Worm (Caenorhabditis elegans) whole organism, early embryonic: ENCODE data around the gene F19C7.8.

Experiments used
- B0310.2 ChIP-seq: sonication (generic microtip); optimal IDR thresholded peaks from 2 replicates; lab custom pipeline; 2016; ENCODE audit warnings: mild to moderate bottlenecking, missing genetic modification characterization, missing compliant biosample characterization
- F13C5.2 ChIP-seq: sonication (generic microtip); optimal IDR thresholded peaks from 2 replicates; lab custom pipeline; 2017; ENCODE audit warnings: mild to moderate bottlenecking, missing genetic modification characterization, inconsistent platforms, missing compliant biosample characterization
- aly-1 ChIP-seq: sonication (generic microtip); optimal IDR thresholded peaks from 2 replicates; lab custom pipeline; 2016; ENCODE audit warnings: missing genetic modification characterization, missing compliant biosample characterization
- ama-1 ChIP-seq: fragments of 150-350 bp; optimal IDR thresholded peaks from 2 replicates; lab custom pipeline; 2014
- ceh-13 ChIP-seq: fragments of 200-800 bp; sonication (Bioruptor generic); optimal IDR thresholded peaks from 2 replicates; lab custom pipeline; 2018; ENCODE audit warnings: mild to moderate bottlenecking, missing genetic modification characterization, missing compliant biosample characterization
- ceh-36 ChIP-seq: sonication (generic microtip); optimal IDR thresholded peaks from 2 replicates; lab custom pipeline; 2016; ENCODE audit warnings: missing genetic modification characterization, inconsistent platforms, missing compliant biosample characterization
- ets-7 ChIP-seq: sonication (generic microtip); optimal IDR thresholded peaks from 2 replicates; lab custom pipeline; 2016; ENCODE audit warnings: missing genotype, missing genetic modification characterization, missing compliant biosample characterization
- flt-1 ChIP-seq: fragments of 200-800 bp; sonication (Bioruptor generic); IDR thresholded peaks from 2 replicates; pipeline ENCODE4 v1.3.6; 2022; ENCODE audit warnings: missing genetic modification characterization, missing compliant biosample characterization
- hmbx-1 ChIP-seq: sonication (generic microtip); optimal IDR thresholded peaks from 2 replicates; lab custom pipeline; 2016; ENCODE audit warnings: mild to moderate bottlenecking, missing genetic modification characterization, missing compliant biosample characterization
- hmg-4 ChIP-seq: fragments of 200-800 bp; sonication (Bioruptor generic); optimal IDR thresholded peaks from 2 replicates; lab custom pipeline; 2018; ENCODE audit warnings: mild to moderate bottlenecking, missing genetic modification characterization, missing compliant biosample characterization
- hnd-1 ChIP-seq: sonication (generic microtip); optimal IDR thresholded peaks from 2 replicates; lab custom pipeline; 2016; ENCODE audit warnings: missing genetic modification characterization, missing compliant biosample characterization
- pes-1 ChIP-seq: fragments of 200-800 bp; sonication (Bioruptor generic); IDR thresholded peaks from 2 replicates; pipeline ENCODE4 v1.3.6; 2022; ENCODE audit warnings: missing genetic modification reagents, missing genetic modification characterization, missing compliant biosample characterization
- scrt-1 ChIP-seq: fragments of 200-800 bp; sonication (Bioruptor generic); IDR thresholded peaks from 2 replicates; pipeline ENCODE4 v1.3.6; 2022; ENCODE audit warnings: missing genetic modification characterization, missing compliant biosample characterization
- sea-1 ChIP-seq: fragments of 200-800 bp; sonication (Bioruptor generic); conservative IDR thresholded peaks from 2 replicates; pipeline ENCODE4 v1.3.6; 2022; ENCODE audit warnings: missing genetic modification characterization, missing compliant biosample characterization
- tbx-11 ChIP-seq: fragments of 200-800 bp; sonication (Bioruptor generic); IDR thresholded peaks from 2 replicates; pipeline ENCODE4 v1.3.6; 2022; ENCODE audit warnings: missing genetic modification characterization, missing compliant biosample characterization
- tbx-37 ChIP-seq: fragments of 200-800 bp; sonication (Bioruptor generic); conservative IDR thresholded peaks from 2 replicates; pipeline ENCODE4 v1.3.6; 2022; ENCODE audit warnings: missing genetic modification reagents, missing genetic modification characterization, missing compliant biosample characterization
- tra-4 ChIP-seq: sonication (generic microtip); optimal IDR thresholded peaks from 2 replicates; lab custom pipeline; 2017; ENCODE audit warnings: missing genetic modification characterization, missing compliant biosample characterization

F19C7.8 gene

ce11 chrIV:4602565-4602964 is 35.3 kb downstream of the F19C7.8 start, which contains the start of gene F19C7.4:
F19C7.4 (plus strand) TSS chrIV:4602865.
- TF ChIP-seq ceh-13 (GFP tag; lab: Kevin White, UChicago) (no peak), ceh-36 (tag; lab: Kevin White, UChicago) (no peak), B0310.2 (tag; lab: Kevin White, UChicago) (no peak), ets-7 (tag; lab: Kevin White, UChicago) (no peak), hmg-4 (GFP tag; lab: Kevin White, UChicago) (no peak), flt-1 (GFP tag; lab: Robert Waterston, UW) (no peak), hmbx-1 (no peak), tbx-11 (GFP tag; lab: Robert Waterston, UW) (no peak), pes-1 (GFP tag; lab: Robert Waterston, UW) (no peak), aly-1 (tag; lab: Kevin White, UChicago) (no peak), ama-1 (lab: Kevin White, UChicago) (no peak), tra-4 (no peak), sea-1 (GFP tag; lab: Robert Waterston, UW) (no peak), scrt-1 (GFP tag; lab: Robert Waterston, UW) (no peak), tbx-37 (no peak), F13C5.2 (tag; lab: Kevin White, UChicago) (no peak), hnd-1 (no peak)

ce11 chrIV:4599352-4600004 is 38.4 kb downstream of the F19C7.8 start, which contains the start of gene F19C7.2:
F19C7.2 (plus strand) TSS chrIV:4599954.
- TF ChIP-seq ceh-13 (GFP tag; lab: Kevin White, UChicago) (no peak), sea-1 (GFP tag; lab: Robert Waterston, UW) (no peak), ceh-36 (tag; lab: Kevin White, UChicago) (no peak), scrt-1 (GFP tag; lab: Robert Waterston, UW) (no peak), flt-1 (GFP tag; lab: Robert Waterston, UW) (no peak), tbx-37 (no peak), aly-1 (tag; lab: Kevin White, UChicago) (no peak), hmbx-1 (no peak)

- no peak for TF ChIP-seq ets-7 (tag; lab: Kevin White, UChicago)
- TF ChIP-seq aly-1 (tag; lab: Kevin White, UChicago), result no peak
- TF ChIP-seq sea-1 (GFP tag; lab: Robert Waterston, UW), result no peak
- TF ChIP-seq ceh-13 (GFP tag; lab: Kevin White, UChicago), result no peak
- TF ChIP-seq tra-4, result no peak
- no peak for TF ChIP-seq hmbx-1
- no peak for TF ChIP-seq ama-1 (lab: Kevin White, UChicago)
- TF ChIP-seq hmg-4 (GFP tag; lab: Kevin White, UChicago), result no peak
- TF ChIP-seq scrt-1 (GFP tag; lab: Robert Waterston, UW), result no peak
- TF ChIP-seq pes-1 (GFP tag; lab: Robert Waterston, UW), result no peak
- TF ChIP-seq B0310.2 (tag; lab: Kevin White, UChicago), result no peak
- TF ChIP-seq flt-1 (GFP tag; lab: Robert Waterston, UW), result no peak
- no peak for TF ChIP-seq F13C5.2 (tag; lab: Kevin White, UChicago)
- no peak for TF ChIP-seq tbx-37
- TF ChIP-seq hnd-1, result no peak
- TF ChIP-seq tbx-11 (GFP tag; lab: Robert Waterston, UW), result no peak
- TF ChIP-seq ceh-36 (tag; lab: Kevin White, UChicago), result no peak
These were observed 41.1 kb downstream of the F19C7.8 start, which contains the start of gene F19C7.3 for ce11 chrIV:4596824-4597223. F19C7.3 (plus strand) TSS chrIV:4597124.

- TF ChIP-seq aly-1 (tag; lab: Kevin White, UChicago), result no peak
- TF ChIP-seq hmg-4 (GFP tag; lab: Kevin White, UChicago), result peak; percentile 72
These were observed 49.5 kb downstream of the F19C7.8 start for ce11 chrIV:4588408-4588807.

- no peak for TF ChIP-seq hnd-1
- TF ChIP-seq ets-7 (tag; lab: Kevin White, UChicago), result no peak
- TF ChIP-seq sea-1 (GFP tag; lab: Robert Waterston, UW), result no peak
- TF ChIP-seq scrt-1 (GFP tag; lab: Robert Waterston, UW), result no peak
- no peak for TF ChIP-seq tra-4
- no peak for TF ChIP-seq F13C5.2 (tag; lab: Kevin White, UChicago)
- no peak for TF ChIP-seq ceh-36 (tag; lab: Kevin White, UChicago)
- no peak for TF ChIP-seq hmbx-1
- TF ChIP-seq B0310.2 (tag; lab: Kevin White, UChicago), result no peak
- no peak for TF ChIP-seq aly-1 (tag; lab: Kevin White, UChicago)
- no peak for TF ChIP-seq ama-1 (lab: Kevin White, UChicago)
- no peak for TF ChIP-seq ceh-13 (GFP tag; lab: Kevin White, UChicago)
- no peak for TF ChIP-seq pes-1 (GFP tag; lab: Robert Waterston, UW)
- no peak for TF ChIP-seq tbx-37
- TF ChIP-seq hmg-4 (GFP tag; lab: Kevin White, UChicago), result no peak
- TF ChIP-seq tbx-11 (GFP tag; lab: Robert Waterston, UW), result no peak
- no peak for TF ChIP-seq flt-1 (GFP tag; lab: Robert Waterston, UW)
These were observed 50.4 kb downstream of the F19C7.8 start for ce11 chrIV:4587532-4587931.

- TF ChIP-seq sea-1 (GFP tag; lab: Robert Waterston, UW) (no peak), flt-1 (GFP tag; lab: Robert Waterston, UW) (no peak), tbx-37 (no peak), B0310.2 (tag; lab: Kevin White, UChicago) (no peak), F13C5.2 (tag; lab: Kevin White, UChicago) (no peak), aly-1 (tag; lab: Kevin White, UChicago) (no peak), ets-7 (tag; lab: Kevin White, UChicago) (no peak), tbx-11 (GFP tag; lab: Robert Waterston, UW) (no peak), ama-1 (lab: Kevin White, UChicago) (no peak), ceh-13 (GFP tag; lab: Kevin White, UChicago) (no peak), hmg-4 (GFP tag; lab: Kevin White, UChicago) (no peak)
These were observed 51.9 kb downstream of the F19C7.8 start for ce11 chrIV:4585991-4586390.

- TF ChIP-seq ceh-36 (tag; lab: Kevin White, UChicago) (no peak), aly-1 (tag; lab: Kevin White, UChicago) (no peak), tbx-11 (GFP tag; lab: Robert Waterston, UW) (no peak), tbx-37 (no peak), flt-1 (GFP tag; lab: Robert Waterston, UW) (no peak)
These were observed 58.4 kb downstream of the F19C7.8 start for ce11 chrIV:4579472-4579871.
